Worm (Caenorhabditis elegans): ENCODE measurements around the gene srx-84.

Gene srx-84

ce11 chrV:11637191-11637590 is 38.3 kb downstream of the srx-84 start, which contains the start of gene sipa-1:
sipa-1 (minus strand) TSS chrV:11637291.
- no peak for TF ChIP-seq unc-62 (GFP tag; optimal IDR thresholded peaks at IDR 0.05)

- TF ChIP-seq unc-62 (GFP tag; optimal IDR thresholded peaks at IDR 0.05) = no peak
Observed at ce11 chrV:11638634-11639117, 39.8 kb downstream of the srx-84 start.

DNA sequence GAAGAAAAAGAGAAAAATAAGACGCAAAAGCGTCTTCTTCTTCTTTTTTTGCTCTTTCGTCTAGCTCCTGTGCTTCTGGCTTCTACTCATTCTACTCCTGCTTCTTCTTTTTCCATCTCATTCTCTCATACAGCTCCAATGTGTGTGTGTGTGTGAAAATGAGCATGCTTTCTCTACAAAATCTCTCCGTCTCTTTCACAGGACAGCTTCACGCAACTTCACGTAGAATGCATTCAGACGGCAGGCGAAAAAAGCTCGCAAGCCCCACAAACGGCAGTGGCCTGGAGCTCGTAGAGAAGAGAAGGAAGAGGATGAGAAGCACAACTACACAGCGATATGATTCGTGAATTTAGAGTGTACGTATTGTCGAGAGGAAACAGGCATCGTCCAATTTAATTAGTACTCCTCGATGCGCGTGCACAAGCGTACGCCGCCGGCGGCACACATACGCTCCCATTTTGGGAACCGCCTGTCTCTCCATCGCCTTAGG is 42.4 kb downstream of the srx-84 start:
- TF ChIP-seq unc-62 (GFP tag; optimal IDR thresholded peaks at IDR 0.05) = no peak

ce11 chrV:11644166-11644565 is 45.3 kb downstream of the srx-84 start, which contains the start of gene bir-1:
bir-1 (plus strand) TSS chrV:11644477.
- TF ChIP-seq unc-62 (GFP tag; optimal IDR thresholded peaks at IDR 0.05) = no peak

DNA sequence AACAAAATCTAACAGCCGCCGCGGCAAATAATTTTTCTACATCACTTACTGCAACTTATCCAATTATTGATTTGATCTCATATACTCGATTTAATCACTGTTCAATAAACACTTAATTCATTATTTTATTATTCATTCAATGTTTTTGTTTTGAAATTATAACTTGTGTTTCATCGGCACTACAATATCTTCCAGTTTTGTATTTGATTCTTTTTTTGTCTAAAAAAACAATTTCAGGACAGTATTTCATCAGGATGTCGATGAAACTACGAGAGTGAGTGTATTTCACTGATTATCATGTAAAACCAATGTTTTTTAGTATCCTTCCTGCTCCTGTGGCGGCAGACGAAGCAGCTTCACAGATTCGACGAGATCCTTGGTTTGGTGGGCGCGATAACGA is 46.3 kb downstream of the srx-84 start, which contains the start of gene skp-1:
TSS of gene skp-1 (plus strand) at position 238 of the 400 bp plus-strand sequence.
- TF ChIP-seq unc-62 (GFP tag; optimal IDR thresholded peaks at IDR 0.05) = no peak

DNA sequence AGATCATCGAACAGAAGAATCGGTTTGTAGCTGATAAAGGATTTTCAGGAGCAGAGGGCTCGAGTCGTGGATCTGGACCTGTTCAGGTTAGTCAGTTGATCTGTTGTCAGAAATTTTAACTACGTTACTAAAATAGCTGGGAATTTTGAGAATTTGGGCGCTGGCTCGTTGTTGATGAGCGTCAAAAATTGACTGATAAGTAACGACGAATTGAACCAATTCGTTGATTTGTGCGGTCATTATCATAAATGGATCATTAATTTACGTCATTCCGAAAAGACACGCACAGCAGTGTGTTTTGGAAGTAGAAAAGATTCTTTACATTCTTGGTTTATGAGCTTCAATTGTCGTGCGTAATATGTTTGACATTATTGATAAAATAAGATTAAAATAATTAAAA is 48.9 kb downstream of the srx-84 start:
- no peak for TF ChIP-seq unc-62 (GFP tag; optimal IDR thresholded peaks at IDR 0.05)

- TF ChIP-seq unc-62 (GFP tag; optimal IDR thresholded peaks at IDR 0.05) = no peak
Observed at ce11 chrV:11648435-11648834, 49.5 kb downstream of the srx-84 start.

- TF ChIP-seq unc-62 (GFP tag; optimal IDR thresholded peaks at IDR 0.05) = no peak
Observed at ce11 chrV:11649254-11649653, 50.3 kb downstream of the srx-84 start.
